Worm (Caenorhabditis elegans) whole organism, young adult: ENCODE data around the gene xpf-1.

Experiments
- F22D6.2 ChIP-seq: sonication (generic microtip); optimal IDR thresholded peaks from 2 replicates; lab custom pipeline; 2016; ENCODE audit warnings: mild to moderate bottlenecking, missing genetic modification characterization, missing compliant biosample characterization
- attf-5 ChIP-seq: fragments of 200-800 bp; sonication (Bioruptor generic); optimal IDR thresholded peaks from 2 replicates; lab custom pipeline; 2018; ENCODE audit warnings: mild to moderate bottlenecking, missing genetic modification characterization, missing compliant biosample characterization
- bed-2 ChIP-seq: fragments of 200-800 bp; sonication (Bioruptor generic); IDR thresholded peaks from 2 replicates; pipeline ENCODE4 v1.3.6; 2022; ENCODE audit warnings: missing genetic modification reagents, missing genetic modification characterization, missing compliant biosample characterization
- ceh-40 ChIP-seq: fragments of 200-800 bp; sonication (Bioruptor generic); IDR thresholded peaks from 2 replicates; pipeline ENCODE4 v1.3.6; 2022; ENCODE audit warnings: missing genetic modification characterization, missing compliant biosample characterization
- sea-2 ChIP-seq: fragments of 200-800 bp; sonication (Bioruptor generic); IDR thresholded peaks from 2 replicates; pipeline ENCODE4 v1.3.6; 2022; ENCODE audit warnings: missing genetic modification characterization, missing compliant biosample characterization
- snpc-4 ChIP-seq, 5 experiments: fragments of 150-350 bp in 1 of 5; sonication (generic microtip) in 4 of 5; optimal IDR thresholded peaks; 2 replicates each; lab custom pipeline; 2014 to 2018; ENCODE audit warnings: missing genetic modification characterization in 5 of 5, missing biosample characterization in 3 of 5, antibody characterized with exemption in 2 of 5, mild to moderate bottlenecking in 2 of 5, missing compliant biosample characterization in 2 of 5, missing genotype in 2 of 5, moderate library complexity in 2 of 5, missing genetic modification reagents in 1 of 5

DNA sequence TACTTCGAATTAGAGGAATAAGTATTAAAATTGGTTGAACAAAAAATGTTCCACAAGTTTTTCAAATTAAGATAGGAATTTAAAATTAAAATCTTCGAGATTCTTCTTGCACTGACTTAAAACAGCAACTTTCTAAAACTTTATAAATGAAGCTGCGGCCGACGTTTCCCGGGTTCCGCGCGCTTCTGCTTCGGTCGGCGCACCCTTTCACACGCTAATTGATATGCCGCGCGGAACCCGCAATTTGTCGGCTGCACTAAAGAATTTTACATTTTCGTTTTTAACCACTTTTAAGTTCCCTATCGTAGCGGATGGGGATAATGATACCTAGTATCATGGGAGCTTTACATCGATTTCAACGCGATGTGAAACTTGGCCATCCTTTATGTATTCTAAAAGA, 18.8 kb downstream of the xpf-1 start:
- TF ChIP-seq F22D6.2 (tag; lab: Kevin White, UChicago) (no peak), snpc-4 (GFP tag; optimal IDR thresholded peaks at IDR 0.05; lab: Kevin White, UChicago) (peak; percentile 79), snpc-4 (tag; optimal IDR thresholded peaks at IDR 0.05; lab: Kevin White, UChicago) (peak; percentile 57 to 96 (median 88)), attf-5 (GFP tag; lab: Kevin White, UChicago) (no peak), bed-2 (GFP tag; lab: Robert Waterston, UW) (no peak), sea-2 (no peak), ceh-40 (GFP tag; lab: Robert Waterston, UW) (no peak)
